Worm (Caenorhabditis elegans): Measurements from ENCODE around the gene mls-1.
A peak's percentile ranks its signal among the peaks of the same experiment; 100 is the strongest.

Gene mls-1

DNA sequence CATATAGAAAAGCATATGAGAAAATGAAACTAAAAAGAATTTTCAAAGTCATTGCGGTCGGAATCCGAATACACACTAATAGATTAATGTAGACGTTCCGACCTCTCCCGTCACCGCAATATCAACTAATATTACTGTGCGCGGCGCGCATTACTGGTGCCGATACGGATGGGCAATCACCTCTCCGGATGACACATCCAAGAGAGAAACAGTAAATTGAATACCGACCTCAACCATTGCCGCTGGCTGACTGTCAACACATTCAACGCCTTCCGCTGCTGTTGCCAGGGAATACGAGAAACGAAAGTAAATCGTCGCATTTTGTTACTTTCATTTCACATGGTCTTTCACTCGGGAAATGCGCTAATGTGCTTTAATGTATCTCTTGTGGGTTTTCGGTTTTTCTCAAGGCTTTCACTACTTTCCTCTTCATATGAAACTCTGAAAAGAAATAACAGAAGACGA is 34.7 kb downstream of the mls-1 start (continued):
- TF ChIP-seq pha-4 (tag; optimal IDR thresholded peaks at IDR 0.05) (no peak), F23B12.7 (tag; optimal IDR thresholded peaks at IDR 0.05; ENCODE audit: insufficient read depth) (no peak), ZK185.1 (tag; optimal IDR thresholded peaks at IDR 0.05; ENCODE audit: poor library complexity, severe bottlenecking) (no peak), hlh-12 (tag; optimal IDR thresholded peaks at IDR 0.05) (peak; percentile 44), madf-8 (GFP tag; conservative IDR thresholded peaks at IDR 0.05) (no peak; the same call in 1 of the 2 replicates), T07F8.4 (tag; optimal IDR thresholded peaks at IDR 0.05) (no peak), rpc-1 (optimal IDR thresholded peaks at IDR 0.05) (no peak), rpc-1 (tag; optimal IDR thresholded peaks at IDR 0.05) (no peak), dox-1 (GFP tag; IDR thresholded peaks at IDR 0.05) (peak; percentile 48; the same call in 1 of the 2 replicates), nfyb-1 (GFP tag; IDR thresholded peaks at IDR 0.05) (peak; percentile 68; the same call in 1 of the 2 replicates), ceh-100 (GFP tag; IDR thresholded peaks at IDR 0.05) (peak; percentile 59; the same call in 1 of the 2 replicates), fkh-3 (tag; optimal IDR thresholded peaks at IDR 0.05) (peak; percentile 97), zfh-2 (GFP tag; conservative IDR thresholded peaks at IDR 0.05) (no peak), nfya-1 (tag; optimal IDR thresholded peaks at IDR 0.05; ENCODE audit: borderline replicate concordance, insufficient read depth) (no peak), mxl-1 (tag; optimal IDR thresholded peaks at IDR 0.05) (no peak), xnd-1 (tag; optimal IDR thresholded peaks at IDR 0.05) (peak; percentile 44), Y56A3A.18 (GFP tag; IDR thresholded peaks at IDR 0.05) (peak; percentile 81), F49E8.2 (tag; optimal IDR thresholded peaks at IDR 0.05; ENCODE audit: insufficient read depth) (peak; percentile 66), bed-1 (GFP tag; IDR thresholded peaks at IDR 0.05) (0 out of 2 replicates have a peak, but pooled peaks have one; percentile 5), Y53F4B.3 (GFP tag; IDR thresholded peaks at IDR 0.05) (no peak), ceh-91 (GFP tag; IDR thresholded peaks at IDR 0.05) (no peak), somi-1 (GFP tag; optimal IDR thresholded peaks at IDR 0.05) (peak; percentile 47), cebp-1 (GFP tag; IDR thresholded peaks at IDR 0.05) (no peak), cebp-1 (tag; optimal IDR thresholded peaks at IDR 0.05) (peak; percentile 45), egl-18 (GFP tag; IDR thresholded peaks at IDR 0.05) (peak; percentile 66; the same call in 1 of the 2 replicates), K12H6.12 (tag; optimal IDR thresholded peaks at IDR 0.05) (no peak), madf-3 (GFP tag; IDR thresholded peaks at IDR 0.05) (peak; percentile 87), gei-17 (GFP tag; optimal IDR thresholded peaks at IDR 0.05) (no peak), him-1 (tag; optimal IDR thresholded peaks at IDR 0.05) (peak; percentile 52), ztf-22 (GFP tag; optimal IDR thresholded peaks at IDR 0.05) (no peak), let-526 (GFP tag; IDR thresholded peaks at IDR 0.05) (no peak), nhr-80 (tag; optimal IDR thresholded peaks at IDR 0.05) (no peak), ama-1 (optimal IDR thresholded peaks at IDR 0.05) (no peak), ama-1 (GFP tag; optimal IDR thresholded peaks at IDR 0.05) (peak; percentile 53 to 90), Y53G8AR.9 (GFP tag; conservative IDR thresholded peaks at IDR 0.05) (peak; percentile 85), efl-1 (GFP tag; optimal IDR thresholded peaks at IDR 0.05) (no peak), rec-8 (tag; optimal IDR thresholded peaks at IDR 0.05) (peak; percentile 6 to 50), B0336.3 (GFP tag; IDR thresholded peaks at IDR 0.05) (peak; percentile 90), lin-35 (GFP tag; optimal IDR thresholded peaks at IDR 0.05) (peak in 2 of 3 experiments; percentile 33 to 49), akir-1 (GFP tag; optimal IDR thresholded peaks at IDR 0.05) (no peak), dpl-1 (GFP tag; optimal IDR thresholded peaks at IDR 0.05) (no peak), dpff-1 (tag; optimal IDR thresholded peaks at IDR 0.05) (peak; percentile 87), cebp-2 (GFP tag; IDR thresholded peaks at IDR 0.05) (peak; percentile 53; the same call in 1 of the 2 replicates), repo-1 (tag; optimal IDR thresholded peaks at IDR 0.05) (peak; percentile 69), ztf-6 (GFP tag; IDR thresholded peaks at IDR 0.05) (no peak), Y95B8A.8 (GFP tag; IDR thresholded peaks at IDR 0.05) (no peak; the same call in 1 of the 2 replicates), ztf-3 (GFP tag; optimal IDR thresholded peaks at IDR 0.05) (no peak), die-1 (tag; optimal IDR thresholded peaks at IDR 0.05) (peak; percentile 30), hlh-26 (GFP tag; conservative IDR thresholded peaks at IDR 0.05) (no peak)

Data from whole organism, young adult.